Worm (Caenorhabditis elegans) whole organism, L2 larva: ENCODE measurements around the gene C07H6.2.

Source experiments
- C34F6.9 ChIP-seq: fragments of 150-350 bp; optimal IDR thresholded peaks from 2 replicates; lab custom pipeline; 2014; ENCODE audit warnings: missing biosample characterization, missing genetic modification characterization
- F13H6.1 ChIP-seq: sonication (generic microtip); optimal IDR thresholded peaks from 2 replicates; lab custom pipeline; 2016; ENCODE audit warnings: missing genetic modification characterization, missing compliant biosample characterization
- R02D3.7 ChIP-seq: fragments of 150-350 bp; optimal IDR thresholded peaks from 2 replicates; lab custom pipeline; 2014; ENCODE audit warnings: missing biosample characterization, missing genetic modification characterization
- Y55F3AM.14 ChIP-seq: fragments of 200-800 bp; sonication (Bioruptor generic); optimal IDR thresholded peaks from 2 replicates; lab custom pipeline; 2018; ENCODE audit warnings: mild to moderate bottlenecking, missing genetic modification characterization, missing compliant biosample characterization
- ZK546.5 ChIP-seq: sonication (generic microtip); optimal IDR thresholded peaks from 2 replicates; lab custom pipeline; 2017; ENCODE audit warnings: missing biosample characterization, missing genetic modification characterization
- alr-1 ChIP-seq: fragments of 150-350 bp; optimal IDR thresholded peaks from 2 replicates; lab custom pipeline; 2014; ENCODE audit warnings: missing biosample characterization, missing genetic modification characterization
- aly-2 ChIP-seq: fragments of 150-350 bp; optimal IDR thresholded peaks from 2 replicates; lab custom pipeline; 2014; ENCODE audit warnings: missing biosample characterization, missing genetic modification characterization
- ama-1 ChIP-seq: fragments of 150-350 bp; optimal IDR thresholded peaks from 2 replicates; lab custom pipeline; 2018; ENCODE audit warnings: inconsistent platforms
- blmp-1 ChIP-seq: sonication (generic microtip); optimal IDR thresholded peaks from 2 replicates; lab custom pipeline; 2017; ENCODE audit warnings: missing genetic modification characterization, mild to moderate bottlenecking, missing compliant biosample characterization, antibody characterized with exemption, moderate library complexity; ENCODE audit not compliant: insufficient read depth
- ceh-16 ChIP-seq: fragments of 150-350 bp; optimal IDR thresholded peaks from 2 replicates; lab custom pipeline; 2014; ENCODE audit warnings: missing biosample characterization, missing genetic modification characterization
- ceh-82 ChIP-seq: fragments of 150-350 bp; optimal IDR thresholded peaks from 2 replicates; lab custom pipeline; 2014; ENCODE audit warnings: missing biosample characterization, missing genetic modification characterization
- crh-2 ChIP-seq: sonication (generic microtip); optimal IDR thresholded peaks from 2 replicates; lab custom pipeline; 2017; ENCODE audit warnings: missing biosample characterization, missing genetic modification characterization
- dmd-4 ChIP-seq: sonication (generic microtip); optimal IDR thresholded peaks from 2 replicates; lab custom pipeline; 2017; ENCODE audit warnings: missing biosample characterization, missing genetic modification characterization
- egl-27 ChIP-seq: sonication (generic microtip); optimal IDR thresholded peaks from 3 replicates; lab custom pipeline; 2017; ENCODE audit warnings: missing biosample characterization, missing genetic modification reagents, missing genetic modification characterization
- elt-1 ChIP-seq: fragments of 150-350 bp; optimal IDR thresholded peaks from 2 replicates; lab custom pipeline; 2014; ENCODE audit warnings: missing biosample characterization, missing genetic modification characterization
- elt-3 ChIP-seq: sonication (generic microtip); optimal IDR thresholded peaks from 2 replicates; lab custom pipeline; 2017; ENCODE audit warnings: missing biosample characterization, missing genetic modification characterization
- fos-1 ChIP-seq: fragments of 150-350 bp; optimal IDR thresholded peaks from 2 replicates; lab custom pipeline; 2014; ENCODE audit warnings: missing biosample characterization, missing genetic modification characterization
- gmeb-1 ChIP-seq: fragments of 150-350 bp; optimal IDR thresholded peaks from 2 replicates; lab custom pipeline; 2014; ENCODE audit warnings: missing biosample characterization, missing genetic modification characterization
- lin-11 ChIP-seq: fragments of 150-350 bp; sonication (generic microtip); optimal IDR thresholded peaks from 2 replicates; lab custom pipeline; 2014; ENCODE audit warnings: missing biosample characterization, missing genetic modification characterization, inconsistent platforms, mixed read lengths
- lin-13 ChIP-seq: fragments of 150-350 bp; optimal IDR thresholded peaks from 2 replicates; lab custom pipeline; 2014; ENCODE audit warnings: missing biosample characterization, missing genetic modification reagents, missing genetic modification characterization
- lin-39 ChIP-seq: fragments of 150-350 bp; optimal IDR thresholded peaks from 2 replicates; lab custom pipeline; 2014; ENCODE audit warnings: missing biosample characterization, missing genetic modification reagents, missing genetic modification characterization
- lsy-2 ChIP-seq, 2 experiments: fragments of 150-350 bp in 1 of 2; sonication (generic microtip) in 1 of 2; optimal IDR thresholded peaks; 2 replicates each; lab custom pipeline; 2014 to 2017; ENCODE audit warnings: missing biosample characterization in 2 of 2, missing genetic modification characterization in 2 of 2
- mab-5 ChIP-seq: fragments of 150-350 bp; optimal IDR thresholded peaks from 2 replicates; lab custom pipeline; 2014; ENCODE audit warnings: missing biosample characterization, missing genetic modification characterization
- mbf-1 ChIP-seq: sonication (generic microtip); optimal IDR thresholded peaks from 2 replicates; lab custom pipeline; 2017; ENCODE audit warnings: missing biosample characterization, missing genetic modification characterization
- mdl-1 ChIP-seq, 2 experiments: fragments of 150-350 bp in 1 of 2; sonication (generic microtip) in 1 of 2; optimal IDR thresholded peaks; 2 replicates each; lab custom pipeline; 2017; ENCODE audit warnings: missing biosample characterization in 2 of 2, missing genetic modification characterization in 2 of 2
- nhr-10 ChIP-seq: sonication (generic microtip); optimal IDR thresholded peaks from 2 replicates; lab custom pipeline; 2017; ENCODE audit warnings: missing biosample characterization, missing genetic modification characterization
- nhr-11 ChIP-seq: fragments of 150-350 bp; optimal IDR thresholded peaks from 2 replicates; lab custom pipeline; 2014; ENCODE audit warnings: missing biosample characterization, missing genetic modification characterization
- nhr-12 ChIP-seq: fragments of 150-350 bp; optimal IDR thresholded peaks from 2 replicates; lab custom pipeline; 2014; ENCODE audit warnings: missing biosample characterization, missing genetic modification characterization
- nhr-129 ChIP-seq: fragments of 150-350 bp; optimal IDR thresholded peaks from 2 replicates; lab custom pipeline; 2014; ENCODE audit warnings: missing biosample characterization, missing genetic modification characterization
- nhr-21 ChIP-seq: fragments of 150-350 bp; optimal IDR thresholded peaks from 2 replicates; lab custom pipeline; 2014; ENCODE audit warnings: missing biosample characterization, missing genetic modification characterization
- nhr-23 ChIP-seq: fragments of 150-350 bp; optimal IDR thresholded peaks from 2 replicates; lab custom pipeline; 2014; ENCODE audit warnings: missing biosample characterization, missing genetic modification reagents, missing genetic modification characterization
- nhr-237 ChIP-seq: fragments of 150-350 bp; optimal IDR thresholded peaks from 2 replicates; lab custom pipeline; 2014; ENCODE audit warnings: missing biosample characterization, missing genetic modification characterization
- nhr-25 ChIP-seq: fragments of 150-350 bp; sonication (generic microtip); optimal IDR thresholded peaks from 3 replicates; lab custom pipeline; 2014; ENCODE audit warnings: missing biosample characterization, missing genetic modification characterization
- nhr-6 ChIP-seq: fragments of 150-350 bp; optimal IDR thresholded peaks from 2 replicates; lab custom pipeline; 2014; ENCODE audit warnings: missing biosample characterization, missing genetic modification characterization
- nhr-77 ChIP-seq: fragments of 150-350 bp; optimal IDR thresholded peaks from 2 replicates; lab custom pipeline; 2014; ENCODE audit warnings: missing biosample characterization, missing genetic modification characterization
- peb-1 ChIP-seq: fragments of 150-350 bp; optimal IDR thresholded peaks from 2 replicates; lab custom pipeline; 2014; ENCODE audit warnings: missing biosample characterization, missing genetic modification characterization
- sem-4 ChIP-seq: fragments of 150-350 bp; optimal IDR thresholded peaks from 2 replicates; lab custom pipeline; 2014; ENCODE audit warnings: missing biosample characterization, missing genetic modification reagents, missing genetic modification characterization
- skn-1 ChIP-seq: sonication (generic microtip); optimal IDR thresholded peaks from 2 replicates; lab custom pipeline; 2017; ENCODE audit warnings: missing biosample characterization, missing genetic modification characterization
- sma-3 ChIP-seq: sonication (generic microtip); optimal IDR thresholded peaks from 2 replicates; lab custom pipeline; 2016; ENCODE audit warnings: missing genetic modification reagents, missing genetic modification characterization, missing compliant biosample characterization
- sma-9 ChIP-seq, 2 experiments: fragments of 150-350 bp in 1 of 2; sonication (generic microtip) in 1 of 2; optimal IDR thresholded peaks; 2 replicates each; lab custom pipeline; 2014 to 2016; ENCODE audit warnings: missing genetic modification characterization in 2 of 2, mild to moderate bottlenecking in 1 of 2, missing biosample characterization in 1 of 2, missing compliant biosample characterization in 1 of 2, missing genetic modification reagents in 1 of 2, moderate library complexity in 1 of 2
- snpc-4 ChIP-seq: fragments of 150-350 bp; optimal IDR thresholded peaks from 2 replicates; lab custom pipeline; 2014; ENCODE audit warnings: missing biosample characterization, missing genetic modification characterization
- unc-39 ChIP-seq: fragments of 150-350 bp; optimal IDR thresholded peaks from 2 replicates; lab custom pipeline; 2014; ENCODE audit warnings: missing biosample characterization, missing genetic modification characterization
- unc-55 ChIP-seq: fragments of 150-350 bp; sonication (generic microtip); optimal IDR thresholded peaks from 3 replicates; lab custom pipeline; 2014; ENCODE audit warnings: missing biosample characterization, missing genetic modification reagents, missing genetic modification characterization
- unc-62 ChIP-seq: fragments of 150-350 bp; optimal IDR thresholded peaks from 2 replicates; lab custom pipeline; 2014; ENCODE audit warnings: missing biosample characterization, missing genetic modification reagents, missing genetic modification characterization
- zag-1 ChIP-seq: fragments of 150-350 bp; optimal IDR thresholded peaks from 2 replicates; lab custom pipeline; 2014; ENCODE audit warnings: missing biosample characterization, missing genetic modification characterization
- ztf-1 ChIP-seq: fragments of 200-800 bp; sonication (Bioruptor generic); conservative IDR thresholded peaks from 2 replicates; pipeline ENCODE4 v1.3.6; 2022; ENCODE audit warnings: missing genetic modification characterization, missing compliant biosample characterization
- ztf-11 ChIP-seq: sonication (generic microtip); optimal IDR thresholded peaks from 2 replicates; lab custom pipeline; 2017; ENCODE audit warnings: missing biosample characterization, missing genetic modification characterization
- ztf-4 ChIP-seq: fragments of 150-350 bp; optimal IDR thresholded peaks from 2 replicates; lab custom pipeline; 2014; ENCODE audit warnings: missing biosample characterization, missing genetic modification characterization

Gene C07H6.2

DNA sequence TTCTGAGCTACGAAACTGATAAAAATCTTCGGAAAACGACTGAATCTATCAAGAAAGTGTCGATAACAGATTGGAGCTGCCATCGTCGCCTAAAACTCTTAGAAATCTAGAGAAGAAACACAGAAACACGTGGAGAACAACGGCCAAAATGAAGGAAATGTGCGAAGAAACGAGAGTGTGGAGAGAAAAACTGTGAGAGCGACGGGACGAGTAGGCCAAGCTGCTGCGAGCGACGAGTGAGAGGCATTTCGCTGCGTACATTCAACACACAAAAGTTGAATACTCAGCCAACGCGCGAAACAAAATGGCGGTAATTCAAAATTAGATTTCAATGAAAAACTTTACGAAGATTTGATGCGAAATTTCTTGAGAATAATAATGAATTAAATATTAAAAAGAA lies 22.5 kb upstream of the C07H6.2 start (continued):
- TF ChIP-seq mdl-1 (tag; optimal IDR thresholded peaks at IDR 0.05; lab: Kevin White, UChicago) (peak; percentile 54 to 87), nhr-25 (peak; percentile 78), unc-62 (no peak), aly-2 (tag; lab: Kevin White, UChicago) (no peak), peb-1 (tag; lab: Kevin White, UChicago) (no peak), nhr-237 (tag; lab: Kevin White, UChicago) (no peak), lin-39 (tag; lab: Kevin White, UChicago) (no peak), ceh-82 (tag; lab: Kevin White, UChicago) (no peak), ZK546.5 (tag; lab: Kevin White, UChicago) (peak; percentile 14), nhr-21 (tag; lab: Kevin White, UChicago) (peak; percentile 82), nhr-23 (no peak), elt-1 (tag; lab: Kevin White, UChicago) (no peak), ama-1 (lab: Kevin White, UChicago) (peak; percentile 30), F13H6.1 (tag; lab: Kevin White, UChicago) (peak; percentile 84), sem-4 (tag; lab: Kevin White, UChicago) (peak; percentile 61), gmeb-1 (tag; lab: Kevin White, UChicago) (peak; percentile 96), sma-9 (GFP tag; optimal IDR thresholded peaks at IDR 0.05; lab: Kevin White, UChicago) (peak; percentile 77), sma-9 (tag; optimal IDR thresholded peaks at IDR 0.05; lab: Kevin White, UChicago) (no peak), lin-13 (peak; percentile 98), nhr-10 (tag; lab: Kevin White, UChicago) (no peak), mab-5 (tag; lab: Kevin White, UChicago) (peak; percentile 35), nhr-12 (tag; lab: Kevin White, UChicago) (no peak)

DNA sequence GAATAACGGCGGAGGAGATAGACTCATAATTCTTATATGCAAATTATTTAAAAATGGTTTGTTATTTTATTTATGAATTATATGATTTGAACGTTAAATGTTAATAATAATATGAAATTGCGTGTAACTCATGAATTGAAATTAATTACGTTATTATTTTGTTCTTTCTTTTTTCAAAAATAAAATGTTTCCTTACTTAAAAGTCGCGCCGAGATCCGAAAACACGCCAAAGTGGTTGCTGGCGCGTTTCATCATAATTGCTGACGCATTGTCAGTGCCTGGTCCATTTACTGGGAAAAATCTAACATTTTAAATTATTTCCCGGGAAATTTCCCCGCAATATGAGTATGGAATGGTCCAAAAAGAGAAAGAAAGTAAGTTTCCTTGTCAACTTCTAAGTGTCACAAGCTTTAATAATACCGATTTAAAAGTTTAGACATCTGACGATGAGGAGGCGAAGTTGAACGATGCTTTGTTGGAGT lies 21.3 kb upstream of the C07H6.2 start, which contains the start of the genes C07H6.9 and sap-140:
Gene C07H6.9, minus strand, starts transcription at position 51 of the 482 bp plus-strand sequence.
Gene sap-140, plus strand, starts transcription at position 318 of the 482 bp plus-strand sequence.
- TF ChIP-seq nhr-11 (tag; lab: Kevin White, UChicago) (no peak), gmeb-1 (tag; lab: Kevin White, UChicago) (peak; percentile 92), sma-3 (GFP tag; lab: Kevin White, UChicago) (peak; percentile 73), lin-13 (peak; percentile 90), Y55F3AM.14 (no peak), nhr-21 (tag; lab: Kevin White, UChicago) (peak; percentile 63), unc-55 (GFP tag; lab: Kevin White, UChicago) (peak; percentile 83), fos-1 (tag; lab: Kevin White, UChicago) (peak; percentile 53), elt-1 (tag; lab: Kevin White, UChicago) (no peak), egl-27 (tag; lab: Kevin White, UChicago) (no peak), nhr-6 (tag; lab: Kevin White, UChicago) (peak; percentile 5), crh-2 (tag; lab: Kevin White, UChicago) (peak; percentile 87), sem-4 (tag; lab: Kevin White, UChicago) (peak; percentile 19), aly-2 (tag; lab: Kevin White, UChicago) (no peak), R02D3.7 (tag; lab: Kevin White, UChicago) (peak; percentile 8), nhr-25 (peak; percentile 74), lin-11 (tag; lab: Kevin White, UChicago) (peak; percentile 58), ceh-16 (tag; lab: Kevin White, UChicago) (no peak), mbf-1 (tag; lab: Kevin White, UChicago) (no peak), ama-1 (lab: Kevin White, UChicago) (peak; percentile 50), ZK546.5 (tag; lab: Kevin White, UChicago) (no peak), ztf-11 (tag; lab: Kevin White, UChicago) (no peak), unc-62 (no peak), dmd-4 (tag; lab: Kevin White, UChicago) (no peak), alr-1 (no peak), peb-1 (tag; lab: Kevin White, UChicago) (no peak), nhr-23 (no peak), mdl-1 (tag; optimal IDR thresholded peaks at IDR 0.05; lab: Kevin White, UChicago) (peak in 1 of 2 experiments; percentile 4), lin-39 (tag; lab: Kevin White, UChicago) (no peak), zag-1 (tag; lab: Kevin White, UChicago) (no peak), F13H6.1 (tag; lab: Kevin White, UChicago) (peak; percentile 77), sma-9 (GFP tag; optimal IDR thresholded peaks at IDR 0.05; lab: Kevin White, UChicago) (peak; percentile 82), sma-9 (tag; optimal IDR thresholded peaks at IDR 0.05; lab: Kevin White, UChicago) (no peak), mab-5 (tag; lab: Kevin White, UChicago) (peak; percentile 32), C34F6.9 (tag; lab: Kevin White, UChicago) (peak; percentile 93), elt-3 (tag; lab: Kevin White, UChicago) (no peak), lsy-2 (tag; optimal IDR thresholded peaks at IDR 0.05; lab: Kevin White, UChicago) (peak; percentile 84 to 91), ztf-4 (tag; lab: Kevin White, UChicago) (peak; percentile 37), nhr-12 (tag; lab: Kevin White, UChicago) (no peak), nhr-10 (tag; lab: Kevin White, UChicago) (peak; percentile 42), nhr-129 (tag; lab: Kevin White, UChicago) (peak; percentile 53), snpc-4 (tag; lab: Kevin White, UChicago) (peak; percentile 54), nhr-77 (tag; lab: Kevin White, UChicago) (no peak), ceh-82 (tag; lab: Kevin White, UChicago) (no peak), blmp-1 (no peak), ztf-1 (no peak), nhr-237 (tag; lab: Kevin White, UChicago) (no peak), unc-39 (tag; lab: Kevin White, UChicago) (no peak), skn-1 (no peak)
